Fruit fly (Drosophila melanogaster): ENCODE measurements around the gene Liprin-beta.

dm6 chr3L:13476566-13477452 is 36.2 kb upstream of the Liprin-beta start:
- TF ChIP-seq CG8478 (optimal IDR thresholded peaks at IDR 0.05) (no peak), CTCF (optimal IDR thresholded peaks at IDR 0.05) (no peak)
